Worm (Caenorhabditis elegans) whole organism, L4 larva: ENCODE data around the gene ints-11.

Source experiments
- F10B5.3 ChIP-seq: sonication (generic microtip); optimal IDR thresholded peaks from 2 replicates; lab custom pipeline; 2016; ENCODE audit warnings: mild to moderate bottlenecking, missing genetic modification characterization, missing compliant biosample characterization
- R02D3.7 ChIP-seq: fragments of 150-350 bp; sonication (generic microtip); optimal IDR thresholded peaks from 3 replicates; lab custom pipeline; 2014; ENCODE audit warnings: missing biosample characterization, missing genetic modification characterization
- T20F7.1 ChIP-seq: fragments of 200-800 bp; sonication (Bioruptor generic); optimal IDR thresholded peaks from 2 replicates; lab custom pipeline; 2018; ENCODE audit warnings: mild to moderate bottlenecking, missing genetic modification characterization, missing compliant biosample characterization
- T26A8.4 ChIP-seq: fragments of 200-800 bp; sonication (Bioruptor generic); IDR thresholded peaks from 2 replicates; pipeline ENCODE4 v1.3.6; 2022; ENCODE audit warnings: missing genetic modification characterization, missing compliant biosample characterization
- Y48G9A.11 ChIP-seq: fragments of 200-800 bp; sonication (Bioruptor generic); IDR thresholded peaks from 2 replicates; pipeline ENCODE4 v1.3.6; 2022; ENCODE audit warnings: missing genetic modification reagents, missing genetic modification characterization, missing compliant biosample characterization
- ZK337.2 ChIP-seq: fragments of 200-800 bp; sonication (Bioruptor generic); IDR thresholded peaks from 2 replicates; pipeline ENCODE4 v1.3.6; 2022; ENCODE audit warnings: missing genetic modification reagents, missing genetic modification characterization, missing compliant biosample characterization
- ceh-32 ChIP-seq: sonication (generic microtip); optimal IDR thresholded peaks from 2 replicates; lab custom pipeline; 2016; ENCODE audit warnings: mild to moderate bottlenecking, missing genetic modification characterization, missing compliant biosample characterization; ENCODE audit not compliant: poor library complexity
- ctbp-1 ChIP-seq: fragments of 200-800 bp; sonication (Bioruptor generic); IDR thresholded peaks from 2 replicates; pipeline ENCODE4 v1.3.6; 2022; ENCODE audit warnings: missing genetic modification reagents, missing genetic modification characterization, missing compliant biosample characterization
- daf-16 ChIP-seq, 3 experiments: sonication (generic microtip); optimal IDR thresholded peaks; 2 replicates each; lab custom pipeline; 2016 to 2017; ENCODE audit warnings: missing genetic modification characterization in 3 of 3, missing genetic modification reagents in 3 of 3, mild to moderate bottlenecking in 2 of 3, missing compliant biosample characterization in 2 of 3, missing biosample characterization in 1 of 3, moderate library complexity in 1 of 3
- daf-8 ChIP-seq: fragments of 200-800 bp; sonication (Bioruptor generic); IDR thresholded peaks from 2 replicates; pipeline ENCODE4 v1.3.6; 2022; ENCODE audit warnings: missing genetic modification characterization, missing compliant biosample characterization
- dmd-6 ChIP-seq: fragments of 200-800 bp; sonication (Bioruptor generic); IDR thresholded peaks from 2 replicates; pipeline ENCODE4 v1.3.6; 2022; ENCODE audit warnings: missing genetic modification reagents, missing genetic modification characterization, missing compliant biosample characterization
- dmd-9 ChIP-seq: fragments of 200-800 bp; sonication (Bioruptor generic); IDR thresholded peaks from 2 replicates; pipeline ENCODE4 v1.3.6; 2022; ENCODE audit warnings: missing genetic modification reagents, missing genetic modification characterization, missing compliant biosample characterization
- duxl-1 ChIP-seq: sonication (generic microtip); optimal IDR thresholded peaks from 2 replicates; lab custom pipeline; 2016; ENCODE audit warnings: mild to moderate bottlenecking, missing genetic modification characterization, moderate library complexity, missing compliant biosample characterization; ENCODE audit not compliant: poor library complexity
- egl-27 ChIP-seq: sonication (generic microtip); optimal IDR thresholded peaks from 3 replicates; lab custom pipeline; 2017; ENCODE audit warnings: missing biosample characterization, missing genetic modification reagents, missing genetic modification characterization
- hlh-11 ChIP-seq: fragments of 200-800 bp; sonication (Bioruptor generic); optimal IDR thresholded peaks from 2 replicates; lab custom pipeline; 2018; ENCODE audit warnings: mild to moderate bottlenecking, missing genetic modification characterization, missing compliant biosample characterization
- hlh-30 ChIP-seq: sonication (generic microtip); optimal IDR thresholded peaks from 2 replicates; lab custom pipeline; 2017; ENCODE audit warnings: antibody characterized with exemption, mild to moderate bottlenecking, missing genetic modification characterization, missing compliant biosample characterization; ENCODE audit not compliant: insufficient read depth
- jun-1 ChIP-seq: fragments of 150-350 bp; optimal IDR thresholded peaks from 2 replicates; lab custom pipeline; 2014; ENCODE audit warnings: missing biosample characterization, missing genetic modification reagents, missing genetic modification characterization
- lin-13 ChIP-seq: fragments of 150-350 bp; optimal IDR thresholded peaks from 2 replicates; lab custom pipeline; 2014; ENCODE audit warnings: missing biosample characterization, missing genetic modification reagents, missing genetic modification characterization
- lin-29 ChIP-seq: fragments of 200-800 bp; sonication (Bioruptor generic); IDR thresholded peaks from 2 replicates; pipeline ENCODE4 v1.3.6; 2022; ENCODE audit warnings: missing genetic modification reagents, missing genetic modification characterization, missing compliant biosample characterization
- lin-38 ChIP-seq: fragments of 200-800 bp; sonication (Bioruptor generic); IDR thresholded peaks from 2 replicates; pipeline ENCODE4 v1.3.6; 2022; ENCODE audit warnings: missing genetic modification reagents, missing genetic modification characterization, missing compliant biosample characterization
- lir-3 ChIP-seq: sonication (generic microtip); optimal IDR thresholded peaks from 2 replicates; lab custom pipeline; 2016; ENCODE audit warnings: mild to moderate bottlenecking, missing genetic modification characterization, missing compliant biosample characterization
- lsy-2 ChIP-seq, 2 experiments: fragments of 150-350 bp in 1 of 2; sonication (generic microtip) in 1 of 2; optimal IDR thresholded peaks; 2 replicates each; lab custom pipeline; 2014 to 2017; ENCODE audit warnings: missing biosample characterization in 2 of 2, missing genetic modification characterization in 2 of 2
- mdl-1 ChIP-seq, 2 experiments: fragments of 150-350 bp in 1 of 2; sonication (generic microtip) in 1 of 2; optimal IDR thresholded peaks; 2 replicates each; lab custom pipeline; 2014 to 2017; ENCODE audit warnings: missing biosample characterization in 2 of 2, missing genetic modification characterization in 2 of 2
- mep-1 ChIP-seq: fragments of 150-350 bp; sonication (generic microtip); optimal IDR thresholded peaks from 3 replicates; lab custom pipeline; 2014; ENCODE audit warnings: missing biosample characterization, missing genetic modification characterization
- mes-2 ChIP-seq: sonication (generic microtip); optimal IDR thresholded peaks from 2 replicates; lab custom pipeline; 2016; ENCODE audit warnings: missing genotype, mild to moderate bottlenecking, missing genetic modification characterization, missing compliant biosample characterization; ENCODE audit not compliant: poor library complexity, severe bottlenecking
- mxl-2 ChIP-seq: fragments of 200-800 bp; sonication (Bioruptor generic); conservative IDR thresholded peaks from 2 replicates; pipeline ENCODE4 v1.3.6; 2022; ENCODE audit warnings: missing genetic modification reagents, missing genetic modification characterization, missing compliant biosample characterization
- nhr-10 ChIP-seq: fragments of 150-350 bp; optimal IDR thresholded peaks from 2 replicates; lab custom pipeline; 2014; ENCODE audit warnings: missing biosample characterization, missing genetic modification characterization
- nhr-102 ChIP-seq: sonication (generic microtip); optimal IDR thresholded peaks from 2 replicates; lab custom pipeline; 2016; ENCODE audit warnings: mild to moderate bottlenecking, missing genetic modification characterization, moderate library complexity, missing compliant biosample characterization
- nhr-237 ChIP-seq: sonication (generic microtip); optimal IDR thresholded peaks from 2 replicates; lab custom pipeline; 2017; ENCODE audit warnings: missing biosample characterization, missing genetic modification characterization
- nhr-25 ChIP-seq: sonication (generic microtip); optimal IDR thresholded peaks from 2 replicates; lab custom pipeline; 2017; ENCODE audit warnings: missing genetic modification characterization, mild to moderate bottlenecking, missing compliant biosample characterization, antibody characterized with exemption, moderate library complexity, borderline replicate concordance; ENCODE audit not compliant: insufficient read depth
- nhr-77 ChIP-seq: fragments of 150-350 bp; optimal IDR thresholded peaks from 2 replicates; lab custom pipeline; 2014; ENCODE audit warnings: missing biosample characterization, missing genetic modification characterization
- php-3 ChIP-seq: fragments of 200-800 bp; sonication (Bioruptor generic); IDR thresholded peaks from 2 replicates; pipeline ENCODE4 v1.3.6; 2022; ENCODE audit warnings: missing genetic modification reagents, missing genetic modification characterization, missing compliant biosample characterization
- rbr-2 ChIP-seq: sonication (generic microtip); optimal IDR thresholded peaks from 2 replicates; lab custom pipeline; 2016; ENCODE audit warnings: missing genotype, missing genetic modification characterization, missing compliant biosample characterization
- sdz-12 ChIP-seq: fragments of 200-800 bp; sonication (Bioruptor generic); optimal IDR thresholded peaks from 2 replicates; lab custom pipeline; 2018; ENCODE audit warnings: mild to moderate bottlenecking, missing genetic modification characterization, missing compliant biosample characterization
- set-16 ChIP-seq: fragments of 200-800 bp; sonication (Bioruptor generic); IDR thresholded peaks from 2 replicates; pipeline ENCODE4 v1.3.6; 2022; ENCODE audit warnings: missing genetic modification reagents, missing genetic modification characterization, missing compliant biosample characterization
- tag-97 ChIP-seq: fragments of 200-800 bp; sonication (Bioruptor generic); IDR thresholded peaks from 2 replicates; pipeline ENCODE4 v1.3.6; 2022; ENCODE audit warnings: missing genetic modification characterization, missing compliant biosample characterization
- tra-1 ChIP-seq: fragments of 200-800 bp; sonication (Bioruptor generic); IDR thresholded peaks from 2 replicates; pipeline ENCODE4 v1.3.6; 2022; ENCODE audit warnings: missing genetic modification reagents, missing genetic modification characterization, missing compliant biosample characterization
- ztf-11 ChIP-seq: fragments of 150-350 bp; optimal IDR thresholded peaks from 2 replicates; lab custom pipeline; 2014; ENCODE audit warnings: missing biosample characterization, missing genetic modification characterization
- ztf-7 ChIP-seq: fragments of 150-350 bp; optimal IDR thresholded peaks from 2 replicates; lab custom pipeline; 2014; ENCODE audit warnings: missing biosample characterization, missing genetic modification characterization

The ints-11 gene

DNA sequence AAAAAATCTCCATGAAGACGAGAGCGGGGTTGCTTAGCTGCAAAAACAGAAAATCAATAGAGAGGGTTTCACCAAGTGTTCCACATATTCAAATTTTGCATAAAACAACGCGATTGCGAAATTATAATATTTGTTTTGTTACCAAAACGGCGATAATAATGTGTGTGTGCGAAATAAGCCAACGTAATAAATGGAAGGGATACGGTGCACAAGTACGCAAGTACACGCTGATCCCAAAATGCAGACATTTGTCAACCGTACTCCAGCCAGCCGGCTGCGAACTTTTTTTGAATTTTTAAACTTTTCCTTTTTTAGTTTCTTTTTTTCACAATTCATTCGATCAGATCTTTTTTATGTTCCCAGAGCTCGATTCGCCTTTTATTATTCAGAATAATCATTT, 18.4 kb downstream of the ints-11 start, which contains the start of gene ire-1 (continued):
- TF ChIP-seq rbr-2 (peak; percentile 6), hlh-11 (tag; lab: Kevin White, UChicago) (peak; percentile 44)

DNA sequence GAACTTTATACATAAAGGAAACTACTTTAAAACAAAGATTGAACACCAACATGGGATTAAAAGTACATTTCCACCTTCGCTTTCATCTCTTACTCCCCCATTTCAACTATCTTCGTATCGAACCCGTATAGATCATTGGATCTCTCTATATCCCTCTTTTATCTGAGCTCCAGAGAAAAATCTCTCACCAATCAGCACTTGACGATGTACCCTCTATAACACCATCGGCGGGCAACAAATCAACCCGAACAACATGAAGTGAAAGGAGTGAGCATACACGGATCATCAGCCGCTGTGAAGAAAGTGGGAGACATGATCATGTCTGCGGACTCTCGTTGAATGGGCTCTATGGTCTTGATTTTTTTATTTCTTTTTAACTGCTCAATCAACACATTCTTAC, 25.9 kb downstream of the ints-11 start:
- TF ChIP-seq jun-1 (tag; lab: Kevin White, UChicago) = no peak
- TF ChIP-seq lin-38 (GFP tag; lab: Robert Waterston, UW) = no peak
- TF ChIP-seq ceh-32 (tag; lab: Kevin White, UChicago) = no peak
- no peak for TF ChIP-seq dmd-6 (GFP tag; lab: Robert Waterston, UW)
- peak in 1 of 2 experiments; percentile 6 for TF ChIP-seq daf-16 (GFP tag; optimal IDR thresholded peaks at IDR 0.05; lab: Kevin White, UChicago)
- TF ChIP-seq daf-16 (tag; optimal IDR thresholded peaks at IDR 0.05; lab: Kevin White, UChicago) = no peak
- no peak for TF ChIP-seq tra-1
- no peak for TF ChIP-seq egl-27 (tag; lab: Kevin White, UChicago)

DNA sequence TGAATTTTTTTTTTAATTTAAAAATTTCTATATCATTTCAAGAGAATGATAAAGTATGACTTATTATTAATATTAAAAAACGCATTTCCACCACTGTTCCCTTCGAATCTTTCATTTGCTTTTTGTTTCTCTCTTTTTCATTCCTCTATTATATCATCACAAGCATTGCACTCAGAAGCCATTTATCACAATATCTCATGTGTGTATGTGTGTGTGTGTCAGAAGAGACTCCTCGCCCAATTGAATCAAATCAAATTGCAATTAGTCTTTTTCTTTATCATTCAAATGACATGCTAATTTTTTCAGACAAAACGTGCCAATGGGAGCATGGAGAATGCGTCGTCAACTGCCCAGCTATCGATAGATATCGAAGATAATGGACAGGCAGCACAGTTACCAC, 27.1 kb downstream of the ints-11 start, which contains the start of gene unc-105:
Gene unc-105 (plus strand): TSS at position 301 of the 400 bp plus-strand sequence.
- TF ChIP-seq duxl-1 (no peak), mxl-2 (GFP tag; lab: Robert Waterston, UW) (no peak), lir-3 (tag; lab: Kevin White, UChicago) (no peak), nhr-102 (no peak), daf-8 (no peak), mdl-1 (tag; optimal IDR thresholded peaks at IDR 0.05; lab: Kevin White, UChicago) (no peak), nhr-77 (tag; lab: Kevin White, UChicago) (no peak), ztf-7 (tag; lab: Kevin White, UChicago) (no peak), set-16 (GFP tag; lab: Robert Waterston, UW) (no peak), T26A8.4 (GFP tag; lab: Robert Waterston, UW) (no peak), ctbp-1 (GFP tag; lab: Robert Waterston, UW) (no peak), hlh-11 (tag; lab: Kevin White, UChicago) (no peak)

DNA sequence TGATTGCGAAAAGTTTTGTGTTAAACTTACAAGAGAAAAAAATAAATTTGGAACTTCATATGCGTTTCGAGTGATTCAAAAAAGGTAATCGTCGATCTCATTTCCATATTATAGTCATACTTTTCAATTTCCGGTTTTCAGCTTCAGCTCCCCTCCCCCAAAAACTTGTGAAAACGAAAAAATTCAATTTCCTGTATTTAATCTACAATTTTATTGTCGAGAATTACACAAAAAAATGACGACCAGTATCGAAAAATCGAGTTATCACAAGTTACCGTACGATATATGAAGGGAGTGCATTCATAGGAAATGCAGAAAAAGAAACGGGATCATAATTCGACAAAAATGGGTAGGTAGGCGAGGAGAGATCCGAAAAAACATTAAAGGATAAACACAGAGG, 31.2 kb downstream of the ints-11 start, which contains the start of gene lron-4:
Gene lron-4 (minus strand): TSS at position 101 of the 400 bp plus-strand sequence.
- TF ChIP-seq lin-13 (GFP tag; lab: Kevin White, UChicago) = no peak
- TF ChIP-seq mes-2 (tag; lab: Kevin White, UChicago) = no peak
- no peak for TF ChIP-seq hlh-30
- TF ChIP-seq dmd-9 (GFP tag; lab: Robert Waterston, UW) = no peak
- no peak for TF ChIP-seq hlh-11 (tag; lab: Kevin White, UChicago)
- no peak for TF ChIP-seq nhr-25

DNA sequence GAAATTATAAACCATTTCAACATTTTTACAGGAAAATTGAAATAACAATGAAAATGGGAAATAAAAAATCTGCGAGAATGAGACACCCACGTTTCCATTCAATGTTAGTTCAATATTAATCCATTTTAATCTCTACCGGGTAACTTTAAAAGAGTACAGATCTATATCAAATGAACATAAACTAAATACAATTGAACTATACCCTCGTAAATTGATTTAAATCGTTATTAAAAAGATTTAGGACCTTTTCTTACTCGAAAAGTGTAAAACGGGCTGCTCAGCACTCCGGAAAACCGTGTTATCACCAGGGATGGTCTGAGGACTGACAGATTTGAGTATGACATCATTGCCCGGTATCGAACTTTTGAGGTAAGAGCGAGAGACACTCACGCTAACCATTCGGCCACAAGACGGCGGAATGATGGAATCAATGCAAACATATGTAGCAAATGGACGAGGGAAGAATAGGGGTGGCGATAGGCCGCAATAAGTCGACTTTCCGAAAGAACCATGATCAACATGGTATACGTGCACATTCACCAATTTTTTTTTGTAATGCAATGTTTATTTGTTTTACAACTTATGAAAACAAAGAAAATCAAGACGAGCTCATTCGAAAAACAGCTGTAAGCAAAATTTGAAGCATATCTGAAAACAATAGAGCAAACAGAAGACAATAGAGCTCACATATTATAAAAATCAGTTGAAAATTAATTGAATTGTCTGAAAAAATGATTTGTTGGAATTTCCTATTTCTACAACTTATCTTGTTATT, 36.2 kb downstream of the ints-11 start, which contains the start of the genes chst-1 and C41C4.9:
Gene chst-1 (minus strand): TSS at position 51 of the 775 bp plus-strand sequence.
Gene C41C4.9 (plus strand): TSS at position 725 of the 775 bp plus-strand sequence.
- TF ChIP-seq T20F7.1 (peak; percentile 55), lin-38 (GFP tag; lab: Robert Waterston, UW) (no peak; the same call in 1 of the 2 replicates), lin-29 (GFP tag; lab: Robert Waterston, UW) (peak; percentile 51; the same call in 1 of the 2 replicates), tag-97 (GFP tag; lab: Robert Waterston, UW) (no peak), daf-16 (GFP tag; optimal IDR thresholded peaks at IDR 0.05; lab: Kevin White, UChicago) (peak; percentile 77 to 84), daf-16 (tag; optimal IDR thresholded peaks at IDR 0.05; lab: Kevin White, UChicago) (peak; percentile 69), lsy-2 (tag; optimal IDR thresholded peaks at IDR 0.05; lab: Kevin White, UChicago) (peak in 1 of 2 experiments; percentile 59), php-3 (GFP tag; lab: Robert Waterston, UW) (peak; percentile 90), mxl-2 (GFP tag; lab: Robert Waterston, UW) (peak; percentile 71; the same call in 1 of the 2 replicates), Y48G9A.11 (GFP tag; lab: Robert Waterston, UW) (peak; percentile 84; the same call in 1 of the 2 replicates), set-16 (GFP tag; lab: Robert Waterston, UW) (no peak), R02D3.7 (tag; lab: Kevin White, UChicago) (no peak), sdz-12 (GFP tag; lab: Kevin White, UChicago) (peak; percentile 77), mdl-1 (tag; optimal IDR thresholded peaks at IDR 0.05; lab: Kevin White, UChicago) (peak in 1 of 2 experiments; percentile 8), ztf-11 (no peak), ctbp-1 (GFP tag; lab: Robert Waterston, UW) (peak; percentile 83), nhr-237 (tag; lab: Kevin White, UChicago) (no peak), T26A8.4 (GFP tag; lab: Robert Waterston, UW) (peak; percentile 91), mep-1 (peak; percentile 78), nhr-10 (tag; lab: Kevin White, UChicago) (no peak), ZK337.2 (GFP tag; lab: Robert Waterston, UW) (peak; percentile 66; the same call in 1 of the 2 replicates), F10B5.3 (peak; percentile 48)
